Worm (Caenorhabditis elegans) whole organism, late embryonic: ENCODE measurements around the gene srd-51.

ENCODE experiments used
- F13H6.1 ChIP-seq: sonication (generic microtip); optimal IDR thresholded peaks from 2 replicates; lab custom pipeline; 2016; ENCODE audit warnings: missing genetic modification characterization, missing compliant biosample characterization
- ahr-1 ChIP-seq: sonication (generic microtip); optimal IDR thresholded peaks from 2 replicates; lab custom pipeline; 2016; ENCODE audit warnings: missing genetic modification characterization, missing compliant biosample characterization
- ama-1 ChIP-seq: fragments of 150-350 bp; optimal IDR thresholded peaks from 2 replicates; lab custom pipeline; 2014
- ceh-34 ChIP-seq: sonication (generic microtip); optimal IDR thresholded peaks from 2 replicates; lab custom pipeline; 2016; ENCODE audit warnings: mild to moderate bottlenecking, missing genetic modification characterization, missing compliant biosample characterization
- ceh-45 ChIP-seq: fragments of 200-800 bp; sonication (Bioruptor generic); IDR thresholded peaks from 2 replicates; pipeline ENCODE4 v1.3.6; 2022; ENCODE audit warnings: missing genetic modification reagents, missing genetic modification characterization, missing compliant biosample characterization
- ceh-9 ChIP-seq: sonication (generic microtip); optimal IDR thresholded peaks from 2 replicates; lab custom pipeline; 2016; ENCODE audit warnings: mild to moderate bottlenecking, missing genetic modification characterization, inconsistent platforms, missing compliant biosample characterization
- dmd-4 ChIP-seq: sonication (generic microtip); optimal IDR thresholded peaks from 2 replicates; lab custom pipeline; 2016; ENCODE audit warnings: borderline replicate concordance, missing genetic modification characterization, missing compliant biosample characterization
- ets-4 ChIP-seq: sonication (generic microtip); optimal IDR thresholded peaks from 2 replicates; lab custom pipeline; 2016; ENCODE audit warnings: missing genetic modification characterization, missing compliant biosample characterization
- fkh-10 ChIP-seq: fragments of 150-350 bp; optimal IDR thresholded peaks from 2 replicates; lab custom pipeline; 2014; ENCODE audit warnings: missing biosample characterization, missing genetic modification reagents, missing genetic modification characterization
- nfya-1 ChIP-seq: sonication (generic microtip); optimal IDR thresholded peaks from 2 replicates; lab custom pipeline; 2017; ENCODE audit warnings: missing genetic modification characterization, mild to moderate bottlenecking, missing compliant biosample characterization, antibody characterized with exemption, moderate library complexity
- pqm-1 ChIP-seq: sonication (generic microtip); optimal IDR thresholded peaks from 2 replicates; lab custom pipeline; 2016; ENCODE audit warnings: missing genetic modification characterization, missing compliant biosample characterization
- zip-5 ChIP-seq: sonication (generic microtip); optimal IDR thresholded peaks from 2 replicates; lab custom pipeline; 2016; ENCODE audit warnings: missing genetic modification characterization, missing compliant biosample characterization
- ztf-16 ChIP-seq: sonication (generic microtip); optimal IDR thresholded peaks from 2 replicates; lab custom pipeline; 2017; ENCODE audit warnings: missing genetic modification characterization, missing compliant biosample characterization

ce11 chrX:13469907-13470647 is 14.6 kb downstream of the srd-51 start:
- TF ChIP-seq ceh-45 (GFP tag; lab: Robert Waterston, UW) (no peak), ama-1 (no peak), nfya-1 (no peak), ahr-1 (tag; lab: Kevin White, UChicago) (no peak), zip-5 (tag; lab: Kevin White, UChicago) (no peak), ztf-16 (no peak), fkh-10 (GFP tag; lab: Kevin White, UChicago) (no peak), pqm-1 (tag; lab: Kevin White, UChicago) (no peak), F13H6.1 (tag; lab: Kevin White, UChicago) (no peak), ets-4 (no peak), ceh-9 (no peak), dmd-4 (no peak), ceh-34 (no peak)
